Worm (Caenorhabditis elegans) whole organism, L2 larva: Measurements from ENCODE around the gene F49C12.3.

Experiments
- ama-1 ChIP-seq: fragments of 150-350 bp; optimal IDR thresholded peaks from 2 replicates; lab custom pipeline; 2018; ENCODE audit warnings: inconsistent platforms
- ceh-16 ChIP-seq: fragments of 150-350 bp; optimal IDR thresholded peaks from 2 replicates; lab custom pipeline; 2014; ENCODE audit warnings: missing biosample characterization, missing genetic modification characterization
- ceh-82 ChIP-seq: fragments of 150-350 bp; optimal IDR thresholded peaks from 2 replicates; lab custom pipeline; 2014; ENCODE audit warnings: missing biosample characterization, missing genetic modification characterization
- egl-27 ChIP-seq: sonication (generic microtip); optimal IDR thresholded peaks from 3 replicates; lab custom pipeline; 2017; ENCODE audit warnings: missing biosample characterization, missing genetic modification reagents, missing genetic modification characterization
- elt-3 ChIP-seq: sonication (generic microtip); optimal IDR thresholded peaks from 2 replicates; lab custom pipeline; 2017; ENCODE audit warnings: missing biosample characterization, missing genetic modification characterization
- fos-1 ChIP-seq: fragments of 150-350 bp; optimal IDR thresholded peaks from 2 replicates; lab custom pipeline; 2014; ENCODE audit warnings: missing biosample characterization, missing genetic modification characterization
- nhr-11 ChIP-seq: fragments of 150-350 bp; optimal IDR thresholded peaks from 2 replicates; lab custom pipeline; 2014; ENCODE audit warnings: missing biosample characterization, missing genetic modification characterization
- nhr-23 ChIP-seq: fragments of 150-350 bp; optimal IDR thresholded peaks from 2 replicates; lab custom pipeline; 2014; ENCODE audit warnings: missing biosample characterization, missing genetic modification reagents, missing genetic modification characterization
- sma-3 ChIP-seq: sonication (generic microtip); optimal IDR thresholded peaks from 2 replicates; lab custom pipeline; 2016; ENCODE audit warnings: missing genetic modification reagents, missing genetic modification characterization, missing compliant biosample characterization
- snpc-4 ChIP-seq: fragments of 150-350 bp; optimal IDR thresholded peaks from 2 replicates; lab custom pipeline; 2014; ENCODE audit warnings: missing biosample characterization, missing genetic modification characterization
- unc-39 ChIP-seq: fragments of 150-350 bp; optimal IDR thresholded peaks from 2 replicates; lab custom pipeline; 2014; ENCODE audit warnings: missing biosample characterization, missing genetic modification characterization
- unc-55 ChIP-seq: fragments of 150-350 bp; sonication (generic microtip); optimal IDR thresholded peaks from 3 replicates; lab custom pipeline; 2014; ENCODE audit warnings: missing biosample characterization, missing genetic modification reagents, missing genetic modification characterization
- zag-1 ChIP-seq: fragments of 150-350 bp; optimal IDR thresholded peaks from 2 replicates; lab custom pipeline; 2014; ENCODE audit warnings: missing biosample characterization, missing genetic modification characterization

- TF ChIP-seq ceh-16 (tag; lab: Kevin White, UChicago) = no peak
- no peak for TF ChIP-seq ama-1 (lab: Kevin White, UChicago)
- no peak for TF ChIP-seq sma-3
- no peak for TF ChIP-seq snpc-4
- TF ChIP-seq nhr-11 (tag; lab: Kevin White, UChicago) = no peak
- no peak for TF ChIP-seq elt-3 (tag; lab: Kevin White, UChicago)
- no peak for TF ChIP-seq unc-55 (GFP tag; lab: Kevin White, UChicago)
- TF ChIP-seq egl-27 (tag; lab: Kevin White, UChicago) = no peak
- no peak for TF ChIP-seq unc-39 (tag; lab: Kevin White, UChicago)
- no peak for TF ChIP-seq fos-1 (tag; lab: Kevin White, UChicago)
- no peak for TF ChIP-seq zag-1 (tag; lab: Kevin White, UChicago)
- TF ChIP-seq nhr-23 (tag; lab: Kevin White, UChicago) = no peak
- no peak for TF ChIP-seq ceh-82
Measured at ce11 chrIV:9269796-9270195, 30.4 kb upstream of the F49C12.3 start, which contains the start of gene flh-3.
